Fruit fly (Drosophila melanogaster): Measurements from ENCODE around the gene Sgs7.
A peak's percentile ranks its signal among the peaks of the same experiment; 100 is the strongest.

Gene Sgs7

dm6 chr3L:11552996-11553671 lies 43.5 kb downstream of the Sgs7 start (continued):
- TF ChIP-seq unc-4 (GFP tag; IDR thresholded peaks at IDR 0.05; ENCODE audit: partially characterized antibody) (peak; percentile 62), CG1832 (GFP tag; optimal IDR thresholded peaks at IDR 0.05) (no peak), CG30403 (GFP tag; optimal IDR thresholded peaks at IDR 0.05) (no peak), CG17385 (GFP tag; optimal IDR thresholded peaks at IDR 0.05) (peak; percentile 26), CG13287 (GFP tag; IDR thresholded peaks at IDR 0.05; ENCODE audit: partially characterized antibody) (peak; percentile 80), CG8924 (tag; optimal IDR thresholded peaks at IDR 0.05) (peak; percentile 29), vvl (GFP tag; IDR thresholded peaks at IDR 0.05) (peak; percentile 85; the same call in 1 of the 2 replicates), CG5180 (GFP tag; optimal IDR thresholded peaks at IDR 0.05) (peak; percentile 75), cato (GFP tag; optimal IDR thresholded peaks at IDR 0.05; ENCODE audit: borderline replicate concordance) (no peak), dysf (GFP tag; IDR thresholded peaks at IDR 0.05) (no peak), CG12391 (tag; optimal IDR thresholded peaks at IDR 0.05) (peak; percentile 10), Spps (tag; optimal IDR thresholded peaks at IDR 0.05) (peak; percentile 6), Dip2 (GFP tag; IDR thresholded peaks at IDR 0.05) (no peak), Drgx (GFP tag; IDR thresholded peaks at IDR 0.05) (peak; percentile 71), dmrt99B (tag; optimal IDR thresholded peaks at IDR 0.05) (no peak), Bteb2 (GFP tag; optimal IDR thresholded peaks at IDR 0.05) (no peak), CG1792 (GFP tag; optimal IDR thresholded peaks at IDR 0.05) (no peak), MESR4 (GFP tag; optimal IDR thresholded peaks at IDR 0.05) (no peak), Hr39 (optimal IDR thresholded peaks at IDR 0.05) (no peak), chinmo (GFP tag; IDR thresholded peaks at IDR 0.05; ENCODE audit: partially characterized antibody) (peak; percentile 98), CG34376 (GFP tag; optimal IDR thresholded peaks at IDR 0.05) (peak; percentile 78), salm (tag; optimal IDR thresholded peaks at IDR 0.05) (peak; percentile 17), pzg (GFP tag; optimal IDR thresholded peaks at IDR 0.05) (peak; percentile 28), C15 (GFP tag; IDR thresholded peaks at IDR 0.05) (no peak), toy (GFP tag; IDR thresholded peaks at IDR 0.05) (0 out of 2 replicates have a peak, but pooled peaks have one; percentile 6), gcm2 (GFP tag; optimal IDR thresholded peaks at IDR 0.05) (peak; percentile 26), row (GFP tag; IDR thresholded peaks at IDR 0.05) (no peak; the same call in 2 of the 3 replicates), Vsx1 (GFP tag; optimal IDR thresholded peaks at IDR 0.05) (peak; percentile 34), trh (GFP tag; optimal IDR thresholded peaks at IDR 0.05) (no peak), PHDP (tag; optimal IDR thresholded peaks at IDR 0.05) (no peak), Sox100B (GFP tag; optimal IDR thresholded peaks at IDR 0.05) (no peak), HmgZ (tag; optimal IDR thresholded peaks at IDR 0.05) (peak; percentile 86), sob (GFP tag; IDR thresholded peaks at IDR 0.05) (peak; percentile 40; the same call in 1 of the 2 replicates), eyg (GFP tag; optimal IDR thresholded peaks at IDR 0.05) (no peak), CG15073 (GFP tag; optimal IDR thresholded peaks at IDR 0.05) (no peak), dpn (GFP tag; optimal IDR thresholded peaks at IDR 0.05) (peak in 1 of 2 experiments; percentile 10), MTF-1 (GFP tag; optimal IDR thresholded peaks at IDR 0.05; ENCODE audit: borderline replicate concordance) (peak; percentile 11), ro (GFP tag; IDR thresholded peaks at IDR 0.05) (no peak), CG2202 (tag; optimal IDR thresholded peaks at IDR 0.05) (peak; percentile 19), NFAT (GFP tag; IDR thresholded peaks at IDR 0.05) (peak; percentile 61; the same call in 1 of the 2 replicates), z (GFP tag; IDR thresholded peaks at IDR 0.05) (peak; percentile 71; the same call in 2 of the 3 replicates), crol (GFP tag; IDR thresholded peaks at IDR 0.05) (peak; percentile 46), usp (GFP tag; optimal IDR thresholded peaks at IDR 0.05) (no peak), CG7928 (GFP tag; optimal IDR thresholded peaks at IDR 0.05) (no peak), jumu (GFP tag; optimal IDR thresholded peaks at IDR 0.05) (no peak), sqz (GFP tag; optimal IDR thresholded peaks at IDR 0.05) (peak; percentile 42), Camta (GFP tag; optimal IDR thresholded peaks at IDR 0.05) (no peak), HmgD (GFP tag; optimal IDR thresholded peaks at IDR 0.05) (peak; percentile 20), CHES-1-like (GFP tag; optimal IDR thresholded peaks at IDR 0.05) (peak; percentile 8), CG8765 (GFP tag; IDR thresholded peaks at IDR 0.05) (peak; percentile 61; the same call in 1 of the 2 replicates)
